Fruit fly (Drosophila melanogaster) whole organism, wandering third instar larva: ENCODE data around the gene CG10431.

Source experiments
- Abd-B ChIP-seq: fragments of >200 bp; optimal IDR thresholded peaks from 2 replicates; lab custom pipeline; 2017; ENCODE audit warnings: missing biosample characterization, missing genetic modification characterization
- CG32264 ChIP-seq: fragments of 200-800 bp; sonication (Bioruptor generic); optimal IDR thresholded peaks from 2 replicates; lab custom pipeline; 2016; ENCODE audit warnings: missing biosample characterization, missing genetic modification characterization
- CG9705 ChIP-seq: fragments of 200-800 bp; sonication (Bioruptor generic); optimal IDR thresholded peaks from 2 replicates; lab custom pipeline; 2018; ENCODE audit warnings: missing biosample characterization, mild to moderate bottlenecking, missing genetic modification characterization
- Dif ChIP-seq: fragments of 200-275, 200-300 bp; sonication (Bioruptor generic); optimal IDR thresholded peaks from 2 replicates; lab custom pipeline; 2018; ENCODE audit warnings: missing biosample characterization, missing genetic modification characterization; ENCODE audit not compliant: partially characterized antibody
- HLH106 ChIP-seq: fragments of 200-800 bp; optimal IDR thresholded peaks from 3 replicates; lab custom pipeline; 2019; ENCODE audit warnings: missing biosample characterization, mild to moderate bottlenecking, missing genetic modification characterization, moderate library complexity
- Hnf4 ChIP-seq: fragments of 200-800 bp; sonication (Bioruptor generic); optimal IDR thresholded peaks from 2 replicates; lab custom pipeline; 2016; ENCODE audit warnings: missing biosample characterization, mild to moderate bottlenecking, missing genetic modification characterization
- Hr83 ChIP-seq: fragments of 200-300 bp; sonication (Bioruptor generic); optimal IDR thresholded peaks from 2 replicates; lab custom pipeline; 2016; ENCODE audit warnings: missing biosample characterization, mild to moderate bottlenecking, missing genetic modification characterization, moderate library complexity; ENCODE audit not compliant: poor library complexity, severe bottlenecking
- Jra ChIP-seq: sonication (Bioruptor generic); optimal IDR thresholded peaks from 2 replicates; lab custom pipeline; 2016; ENCODE audit warnings: missing biosample characterization, missing genetic modification characterization
- Mio ChIP-seq: sonication (Bioruptor generic); optimal IDR thresholded peaks from 2 replicates; lab custom pipeline; 2016; ENCODE audit warnings: missing biosample characterization, missing genetic modification characterization
- OdsH ChIP-seq: fragments of 200-800 bp; sonication (Bioruptor generic); optimal IDR thresholded peaks from 2 replicates; lab custom pipeline; 2016; ENCODE audit warnings: missing biosample characterization, mild to moderate bottlenecking, missing genetic modification characterization
- Rel ChIP-seq, 2 experiments: fragments of 200-800 bp; sonication (Bioruptor generic) in 1 of 2; optimal IDR thresholded peaks; 2 replicates in 1 of 2; 3 replicates in 1 of 2; lab custom pipeline; 2016 to 2019; ENCODE audit warnings: mild to moderate bottlenecking in 2 of 2, missing biosample characterization in 2 of 2, missing genetic modification characterization in 2 of 2, moderate library complexity in 1 of 2
- Sp1 ChIP-seq: fragments of 200-800 bp; sonication (Bioruptor generic); optimal IDR thresholded peaks from 3 replicates; lab custom pipeline; 2019; ENCODE audit warnings: missing biosample characterization, mild to moderate bottlenecking, missing genetic modification characterization, moderate library complexity
- Vsx2 ChIP-seq: fragments of 200-300, 225-300 bp; sonication (Bioruptor generic); optimal IDR thresholded peaks from 2 replicates; lab custom pipeline; 2018; ENCODE audit warnings: missing biosample characterization, missing genetic modification characterization; ENCODE audit not compliant: partially characterized antibody
- br ChIP-seq: fragments of 200-800 bp; sonication (Bioruptor generic); optimal IDR thresholded peaks from 2 replicates; lab custom pipeline; 2016; ENCODE audit warnings: missing biosample characterization, missing genetic modification characterization
- brk ChIP-seq: fragments of 200-800 bp; sonication (Bioruptor generic); optimal IDR thresholded peaks from 2 replicates; lab custom pipeline; 2016; ENCODE audit warnings: missing biosample characterization, mild to moderate bottlenecking, missing genetic modification characterization
- dsf ChIP-seq: sonication (Bioruptor generic); optimal IDR thresholded peaks from 2 replicates; lab custom pipeline; 2016; ENCODE audit warnings: missing biosample characterization, missing genetic modification characterization, borderline replicate concordance
- foxo ChIP-seq, 2 experiments: fragments of 200-800 bp; sonication (Bioruptor generic); optimal IDR thresholded peaks; 2 replicates in 1 of 2; 3 replicates in 1 of 2; lab custom pipeline; 2016 to 2017; ENCODE audit warnings: missing biosample characterization in 2 of 2, missing genetic modification characterization in 2 of 2
- fru ChIP-seq: fragments of 200-800 bp; sonication (Bioruptor generic); optimal IDR thresholded peaks from 3 replicates; lab custom pipeline; 2016; ENCODE audit warnings: missing biosample characterization, mild to moderate bottlenecking, missing genetic modification characterization
- h ChIP-seq: fragments of 200-800 bp; sonication (Bioruptor generic); optimal IDR thresholded peaks from 3 replicates; lab custom pipeline; 2016; ENCODE audit warnings: missing biosample characterization, mild to moderate bottlenecking, missing genetic modification characterization
- jim ChIP-seq: fragments of 175-275, 200-325 bp; sonication (Bioruptor generic); optimal IDR thresholded peaks from 2 replicates; lab custom pipeline; 2016; ENCODE audit warnings: missing biosample characterization, mild to moderate bottlenecking, missing genetic modification characterization
- pan ChIP-seq: fragments of >200 bp; optimal IDR thresholded peaks from 2 replicates; lab custom pipeline; 2017
- psq ChIP-seq: fragments of 200-800 bp; sonication (Bioruptor generic); optimal IDR thresholded peaks from 3 replicates; lab custom pipeline; 2017; ENCODE audit warnings: missing biosample characterization, mild to moderate bottlenecking, missing genetic modification characterization, moderate library complexity
- rgr ChIP-seq: fragments of 200-800 bp; sonication (Bioruptor generic); optimal IDR thresholded peaks from 3 replicates; lab custom pipeline; 2016; ENCODE audit warnings: missing biosample characterization, mild to moderate bottlenecking, missing genetic modification characterization
- sage ChIP-seq: fragments of 200-800 bp; sonication (Bioruptor generic); optimal IDR thresholded peaks from 2 replicates; lab custom pipeline; 2016; ENCODE audit warnings: missing biosample characterization, mild to moderate bottlenecking, missing genetic modification characterization
- sv ChIP-seq: fragments of 200-800 bp; sonication (Bioruptor generic); optimal IDR thresholded peaks from 3 replicates; lab custom pipeline; 2016; ENCODE audit warnings: missing biosample characterization, missing genetic modification characterization
- tai ChIP-seq: sonication (Bioruptor generic); optimal IDR thresholded peaks from 2 replicates; lab custom pipeline; 2016; ENCODE audit warnings: missing biosample characterization, missing genetic modification characterization
- usp ChIP-seq: fragments of >200 bp; optimal IDR thresholded peaks from 2 replicates; lab custom pipeline; 2017; ENCODE audit warnings: missing biosample characterization, missing genetic modification characterization
- woc ChIP-seq: sonication (Bioruptor generic); optimal IDR thresholded peaks from 2 replicates; lab custom pipeline; 2016; ENCODE audit warnings: missing biosample characterization, mild to moderate bottlenecking, missing genetic modification characterization

CG10431 gene

dm6 chr2L:18951674-18952073 is 22.8 kb upstream of the CG10431 start, which contains the start of gene Nedd8:
Nedd8 (minus strand) TSS chr2L:18951837.
- TF ChIP-seq sv (GFP tag; lab: Kevin White, UChicago) (no peak), dsf (GFP tag; lab: Kevin White, UChicago) (peak; percentile 4), brk (GFP tag; lab: Kevin White, UChicago) (peak; percentile 74), pan (no peak), Hnf4 (GFP tag; lab: Kevin White, UChicago) (peak; percentile 48), Rel (GFP tag; optimal IDR thresholded peaks at IDR 0.05; lab: Kevin White, UChicago) (no peak), Rel (tag; optimal IDR thresholded peaks at IDR 0.05; lab: Kevin White, UChicago) (peak; percentile 25), rgr (GFP tag; lab: Kevin White, UChicago) (peak; percentile 23), Hr83 (GFP tag; lab: Kevin White, UChicago) (peak; percentile 10), Sp1 (GFP tag; lab: Kevin White, UChicago) (no peak), CG9705 (GFP tag; lab: Kevin White, UChicago) (no peak), Jra (GFP tag; lab: Kevin White, UChicago) (peak; percentile 33)

dm6 chr2L:18953512-18954254 is 20.8 kb upstream of the CG10431 start:
- TF ChIP-seq tai (GFP tag; lab: Kevin White, UChicago): no peak
- TF ChIP-seq fru (GFP tag; lab: Kevin White, UChicago): peak; percentile 10
- TF ChIP-seq psq (GFP tag; lab: Kevin White, UChicago): peak; percentile 27
- TF ChIP-seq Dif (GFP tag; lab: Kevin White, UChicago): no peak
- peak; percentile 21 for TF ChIP-seq Sp1 (GFP tag; lab: Kevin White, UChicago)
- TF ChIP-seq foxo (GFP tag; optimal IDR thresholded peaks at IDR 0.05; lab: Kevin White, UChicago): peak in 1 of 2 experiments; percentile 38
- peak; percentile 46 for TF ChIP-seq HLH106 (tag; lab: Kevin White, UChicago)
- TF ChIP-seq rgr (GFP tag; lab: Kevin White, UChicago): peak; percentile 1
- TF ChIP-seq OdsH: peak; percentile 31

- TF ChIP-seq usp (GFP tag; lab: Kevin White, UChicago) (no peak), sage (peak; percentile 18), Mio (no peak), h (GFP tag; lab: Kevin White, UChicago) (peak; percentile 34), Vsx2 (no peak), Rel (GFP tag; optimal IDR thresholded peaks at IDR 0.05; lab: Kevin White, UChicago) (peak; percentile 37), Rel (tag; optimal IDR thresholded peaks at IDR 0.05; lab: Kevin White, UChicago) (peak; percentile 68), Dif (GFP tag; lab: Kevin White, UChicago) (peak; percentile 18), fru (GFP tag; lab: Kevin White, UChicago) (no peak), Abd-B (GFP tag; lab: Kevin White, UChicago) (no peak), br (GFP tag; lab: Kevin White, UChicago) (peak; percentile 65), Hnf4 (GFP tag; lab: Kevin White, UChicago) (peak; percentile 65), jim (GFP tag; lab: Kevin White, UChicago) (no peak), Hr83 (GFP tag; lab: Kevin White, UChicago) (peak; percentile 19), woc (GFP tag; lab: Kevin White, UChicago) (no peak), CG9705 (GFP tag; lab: Kevin White, UChicago) (no peak)
These were observed 20.2 kb upstream of the CG10431 start, which contains the start of gene CG10621 for dm6 chr2L:18954255-18954715. CG10621 (minus strand) TSS chr2L:18954431.

dm6 chr2L:18955666-18956065 is 18.8 kb upstream of the CG10431 start:
- TF ChIP-seq Dif (GFP tag; lab: Kevin White, UChicago) (no peak), CG32264 (GFP tag; lab: Kevin White, UChicago) (no peak), dsf (GFP tag; lab: Kevin White, UChicago) (no peak), Mio (no peak)
